Fruit fly (Drosophila melanogaster) whole organism, larva: ENCODE data around the gene Lcp65Ag1.
"Not testable (repeated sequence)": the region's sequence is repeated elsewhere in the genome, so short reads cannot be mapped to it uniquely, and the experiment has no call there.

Source experiments
- noc ChIP-seq: fragments of 200-800 bp; sonication (Bioruptor generic); optimal IDR thresholded peaks from 3 replicates; lab custom pipeline; 2019; ENCODE audit warnings: missing biosample characterization, mild to moderate bottlenecking, missing genetic modification characterization, moderate library complexity

Lcp65Ag1 gene

dm6 chr3L:6135174-6135573 is at the start of gene Lcp65Ag1:
Lcp65Ag1 (minus strand) TSS chr3L:6135274.
- TF ChIP-seq noc, result no peak

DNA sequence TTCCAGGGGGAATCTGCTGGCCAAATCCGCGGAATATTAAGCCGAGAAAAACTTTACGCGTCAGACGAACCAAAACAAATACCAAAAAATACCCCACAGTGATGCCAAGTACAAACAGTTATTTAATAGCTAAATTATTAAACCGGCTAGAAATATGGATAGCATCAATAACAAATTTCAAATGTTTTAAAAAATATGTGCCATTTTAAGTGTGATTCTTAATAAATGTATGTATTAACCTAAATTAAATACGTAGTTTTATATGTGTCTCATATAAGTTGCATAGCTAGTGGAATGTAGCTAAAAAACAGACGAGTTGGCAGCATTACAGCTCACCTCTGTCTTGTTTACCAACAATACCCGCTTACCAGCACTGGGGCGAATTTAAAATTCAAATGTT is 46.7 kb upstream of the Lcp65Ag1 start, which contains the start of gene CG10274:
TSS of gene CG10274 (minus strand) at position 54 of the 400 bp plus-strand sequence.
- no peak for TF ChIP-seq noc

- TF ChIP-seq noc, result no peak
Measured at dm6 chr3L:6173826-6174255, 38.8 kb upstream of the Lcp65Ag1 start, which contains the start of the genes fmt and CG7376. fmt (minus strand) TSS chr3L:6173880. CG7376 (plus strand) TSS chr3L:6174248.

DNA sequence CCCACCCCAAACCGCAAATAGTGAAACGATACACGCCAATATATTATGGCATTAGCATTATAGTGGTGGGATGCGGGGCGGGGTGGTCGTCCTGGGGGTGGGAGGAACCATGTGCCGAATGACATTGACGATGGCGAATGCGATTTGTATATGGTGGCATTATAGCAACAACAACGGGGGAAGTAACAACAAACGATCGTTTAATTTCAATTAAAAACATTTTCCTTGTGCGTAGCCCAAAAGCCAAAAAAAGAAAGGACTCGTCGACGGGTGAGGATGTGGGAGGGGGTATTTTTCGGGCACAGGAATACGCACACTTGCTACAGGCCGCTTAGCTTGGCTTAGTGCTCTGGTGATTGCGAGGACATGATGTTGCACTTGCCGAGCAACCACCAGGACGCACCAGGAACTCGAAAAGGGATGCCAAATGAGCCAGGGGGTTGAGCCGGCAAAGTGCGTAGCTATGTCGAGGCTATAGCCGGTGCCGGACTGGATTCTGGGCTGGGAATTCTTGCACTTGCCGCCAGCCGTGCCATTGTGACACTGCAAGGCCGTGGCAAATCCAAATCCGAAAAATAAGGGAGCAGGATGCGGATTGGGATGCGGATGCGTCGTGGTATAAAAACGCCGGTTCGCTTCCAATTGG is 27.5 kb upstream of the Lcp65Ag1 start, which contains the start of gene Prdm13:
TSS of gene Prdm13 (plus strand) at position 645 of the 646 bp plus-strand sequence.
- TF ChIP-seq noc, result no peak

DNA sequence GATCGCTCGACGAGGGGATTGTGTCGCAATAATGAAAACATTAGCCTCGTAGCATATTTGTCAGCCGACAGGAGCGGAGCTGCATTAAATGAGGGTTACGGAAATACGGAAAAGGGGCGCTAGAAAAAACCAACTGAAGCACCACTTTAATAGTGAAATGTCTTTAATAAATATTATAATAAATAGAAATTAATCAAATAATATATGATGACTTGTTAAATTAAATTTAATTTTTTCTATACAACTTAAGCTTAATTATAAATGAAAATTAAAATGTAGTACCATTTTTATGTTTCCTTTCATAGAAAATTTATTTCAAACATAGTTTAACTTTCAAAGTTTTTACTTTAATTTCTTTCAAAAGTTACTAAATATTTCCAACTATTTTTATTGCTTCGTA is 26.9 kb upstream of the Lcp65Ag1 start:
- no peak for TF ChIP-seq noc

dm6 chr3L:6160514-6160913 is 25.4 kb upstream of the Lcp65Ag1 start, which contains the start of gene Cpr65Az:
Cpr65Az (plus strand) TSS chr3L:6160814.
- TF ChIP-seq noc, result no peak

dm6 chr3L:6159863-6160262 is 24.8 kb upstream of the Lcp65Ag1 start:
- no peak for TF ChIP-seq noc

dm6 chr3L:6158530-6158929 is 23.5 kb upstream of the Lcp65Ag1 start, which contains the start of gene Cpr65Ay:
Cpr65Ay (minus strand) TSS chr3L:6158630.
- TF ChIP-seq noc, result no peak

dm6 chr3L:6157327-6158032 is 22.4 kb upstream of the Lcp65Ag1 start, which contains the start of gene CG13297:
CG13297 (minus strand) TSS chr3L:6157377.
- peak; percentile 15 for TF ChIP-seq noc

DNA sequence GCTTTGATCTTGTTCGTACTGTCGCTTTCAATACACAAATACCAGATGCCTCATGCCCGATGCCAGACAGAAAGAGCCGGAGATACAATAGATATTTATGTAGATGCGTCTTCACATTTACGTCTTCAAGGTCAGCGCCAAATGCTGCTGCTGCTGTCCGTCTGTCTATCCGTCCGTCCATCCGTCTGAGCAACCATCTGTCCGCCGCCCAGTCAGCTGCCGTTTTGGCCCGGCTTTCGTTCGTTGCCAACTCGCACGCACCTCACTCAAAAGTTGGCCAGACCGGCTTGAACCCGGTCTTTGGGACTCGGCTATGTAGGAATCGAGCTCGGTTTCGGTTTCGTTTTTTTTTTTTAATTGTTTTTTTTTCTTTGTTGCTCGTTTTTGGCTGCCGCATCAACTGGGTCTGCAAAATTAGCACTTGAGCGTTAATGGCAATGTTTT is 19.9 kb upstream of the Lcp65Ag1 start:
- TF ChIP-seq noc, result no peak

DNA sequence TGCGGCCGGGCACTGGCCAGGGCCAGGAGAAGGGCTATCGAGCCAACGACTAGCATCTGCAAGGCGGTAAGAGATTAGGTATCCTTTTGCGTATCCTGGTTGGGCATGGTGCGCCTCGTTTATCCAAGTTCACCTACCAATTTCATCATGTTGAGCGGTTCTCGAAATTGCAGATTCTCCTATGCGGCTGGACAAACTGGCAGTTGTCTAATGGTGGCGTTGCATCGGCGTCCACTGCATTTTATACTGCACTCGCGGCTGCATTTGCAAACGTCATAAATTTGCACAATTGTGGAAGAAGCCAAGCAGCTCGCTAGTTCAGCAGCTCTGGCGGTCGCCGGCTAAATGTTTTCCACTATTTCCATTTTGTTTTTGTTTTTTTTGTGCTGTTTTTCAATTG is 17.5 kb upstream of the Lcp65Ag1 start, which contains the start of gene Acp65Aa:
TSS of gene Acp65Aa (minus strand) at position 215 of the 400 bp plus-strand sequence.
- no peak for TF ChIP-seq noc

DNA sequence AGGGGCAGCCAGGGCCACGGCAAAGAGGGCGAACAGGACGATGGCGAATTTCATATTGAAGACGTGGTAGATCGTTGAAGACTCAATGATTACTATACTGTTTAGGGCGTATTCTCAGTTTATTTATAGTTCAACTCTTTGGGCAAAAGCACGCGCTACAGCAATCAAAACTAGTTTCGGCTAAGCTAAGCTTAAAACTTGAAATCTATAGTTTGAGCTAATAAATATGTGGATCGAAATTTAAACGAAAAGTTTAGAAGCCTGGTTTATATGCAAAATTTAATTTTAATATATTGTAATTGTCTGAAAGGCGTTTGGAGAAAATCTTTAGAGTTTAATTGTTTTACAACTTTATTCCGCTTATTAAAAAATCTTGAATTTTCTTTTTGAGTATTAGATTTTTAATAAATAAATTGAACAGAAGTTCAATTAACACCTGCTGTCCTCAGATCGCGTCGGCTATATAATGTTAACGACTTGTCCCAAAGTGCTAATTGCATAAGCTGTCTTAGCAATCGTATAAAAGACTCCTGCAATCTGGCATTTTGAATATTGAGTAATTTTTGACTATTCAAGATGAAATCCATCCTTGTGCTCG is 15.8 kb upstream of the Lcp65Ag1 start, which contains the start of the genes Cpr65Ax2 and Lcp65Aa:
TSS of gene Cpr65Ax2 (minus strand) at position 101 of the 598 bp plus-strand sequence.
TSS of gene Lcp65Aa (plus strand) at position 548 of the 598 bp plus-strand sequence.
- not testable (repeated sequence) for TF ChIP-seq noc

- not testable (repeated sequence) for TF ChIP-seq noc
Measured at dm6 chr3L:6149248-6149647, 14.2 kb upstream of the Lcp65Ag1 start, which contains the start of gene Lcp65Ab1. Lcp65Ab1 (plus strand) TSS chr3L:6149548.

- TF ChIP-seq noc, result not testable (repeated sequence)
Measured at dm6 chr3L:6147887-6148286, 12.8 kb upstream of the Lcp65Ag1 start, which contains the start of gene Cpr65Ax1. Cpr65Ax1 (minus strand) TSS chr3L:6147987.

dm6 chr3L:6146374-6146773 is 11.3 kb upstream of the Lcp65Ag1 start, which contains the start of gene Lcp65Ab2:
Lcp65Ab2 (plus strand) TSS chr3L:6146674.
- not testable (repeated sequence) for TF ChIP-seq noc

DNA sequence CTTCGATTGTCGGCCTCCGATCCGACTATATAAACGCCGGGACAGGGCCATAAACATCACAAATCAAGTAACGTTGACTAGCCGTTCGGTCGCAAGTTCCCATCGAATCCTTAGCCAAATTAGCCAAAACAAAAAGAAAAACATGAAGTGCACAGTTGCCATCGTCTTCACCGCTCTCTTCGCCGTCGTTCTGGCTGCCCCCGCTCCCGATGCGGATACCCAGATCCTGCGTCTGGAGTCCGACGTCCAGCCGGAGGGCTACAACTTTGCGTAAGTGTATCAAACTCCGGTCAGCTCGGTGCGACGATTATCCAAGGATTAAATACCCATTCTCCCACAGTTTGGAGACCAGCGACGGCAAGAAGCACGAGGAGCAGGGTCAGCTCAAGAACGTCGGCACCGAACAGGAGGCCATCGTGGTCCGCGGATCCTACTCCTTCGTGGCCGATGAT is 9.7 kb upstream of the Lcp65Ag1 start, which contains the start of gene Lcp65Ac:
TSS of gene Lcp65Ac (plus strand) at position 51 of the 452 bp plus-strand sequence.
- TF ChIP-seq noc, result no peak
